Fruit fly (Drosophila melanogaster) whole organism, embryonic: Measurements from ENCODE around the gene CG14153.
A peak's percentile ranks its signal among the peaks of the same experiment; 100 is the strongest.

Experiments used
- Aef1 ChIP-seq: fragments of 200-800 bp; sonication (Bioruptor generic); IDR thresholded peaks from 3 replicates; pipeline ENCODE4 v1.3.6; 2022; ENCODE audit warnings: missing biosample characterization, missing genetic modification characterization
- Atf6 ChIP-seq: fragments of 200-800 bp; sonication (Bioruptor generic); IDR thresholded peaks from 2 replicates; pipeline ENCODE4 v1.3.6; 2022; ENCODE audit warnings: missing biosample characterization, missing genetic modification characterization
- CG10321 ChIP-seq: fragments of 200-800 bp; sonication (Bioruptor generic); IDR thresholded peaks from 2 replicates; pipeline ENCODE4 v1.3.6; 2022; ENCODE audit warnings: missing biosample characterization, missing genetic modification characterization
- CG10979 ChIP-seq: fragments of 200-800 bp; sonication (Bioruptor generic); optimal IDR thresholded peaks from 2 replicates; lab custom pipeline; 2018; ENCODE audit warnings: missing biosample characterization, mild to moderate bottlenecking, missing genetic modification characterization, moderate library complexity
- CG11093 ChIP-seq: fragments of 200-800 bp; sonication (Bioruptor generic); IDR thresholded peaks from 3 replicates; pipeline ENCODE4 v1.3.6; 2022; ENCODE audit warnings: missing biosample characterization, missing genetic modification characterization
- CG11696 ChIP-seq: fragments of 200-800 bp; sonication (Bioruptor generic); IDR thresholded peaks from 2 replicates; pipeline ENCODE4 v1.3.6; 2022; ENCODE audit warnings: missing biosample characterization, missing genetic modification characterization
- CG11723 ChIP-seq: fragments of 200-800 bp; sonication (Bioruptor generic); optimal IDR thresholded peaks from 2 replicates; lab custom pipeline; 2017; ENCODE audit warnings: missing biosample characterization, mild to moderate bottlenecking, missing genetic modification characterization
- CG12104 ChIP-seq: fragments of 200-800 bp; sonication (Bioruptor generic); optimal IDR thresholded peaks from 3 replicates; lab custom pipeline; 2016; ENCODE audit warnings: missing biosample characterization, missing genetic modification characterization
- CG12236 ChIP-seq: fragments of 200-800 bp; sonication (Bioruptor generic); optimal IDR thresholded peaks from 2 replicates; lab custom pipeline; 2016; ENCODE audit warnings: missing biosample characterization, missing genetic modification characterization
- CG12391 ChIP-seq: fragments of 200-800 bp; sonication (Bioruptor generic); optimal IDR thresholded peaks from 3 replicates; lab custom pipeline; 2018; ENCODE audit warnings: missing biosample characterization, mild to moderate bottlenecking, missing genetic modification characterization, moderate library complexity
- CG15269 ChIP-seq: fragments of 200-800 bp; sonication (Bioruptor generic); optimal IDR thresholded peaks from 2 replicates; lab custom pipeline; 2018; ENCODE audit warnings: missing biosample characterization, mild to moderate bottlenecking, missing genetic modification characterization, moderate library complexity
- CG16815 ChIP-seq: fragments of 200-800 bp; sonication (Bioruptor generic); optimal IDR thresholded peaks from 3 replicates; lab custom pipeline; 2017; ENCODE audit warnings: missing biosample characterization, mild to moderate bottlenecking, missing genetic modification characterization
- CG2202 ChIP-seq: fragments of 200-800 bp; sonication (Bioruptor generic); optimal IDR thresholded peaks from 2 replicates; lab custom pipeline; 2018; ENCODE audit warnings: missing biosample characterization, mild to moderate bottlenecking, missing genetic modification characterization
- CG3838 ChIP-seq: fragments of 200-800 bp; sonication (Bioruptor generic); optimal IDR thresholded peaks from 3 replicates; lab custom pipeline; 2016; ENCODE audit warnings: missing biosample characterization, missing genetic modification characterization
- CG4617 ChIP-seq: fragments of 200-800 bp; sonication (Bioruptor generic); optimal IDR thresholded peaks from 3 replicates; lab custom pipeline; 2016; ENCODE audit warnings: missing biosample characterization, missing genetic modification characterization, borderline replicate concordance
- CG6791 ChIP-seq: fragments of 200-800 bp; sonication (Bioruptor generic); IDR thresholded peaks from 3 replicates; pipeline ENCODE4 v1.3.6; 2022; ENCODE audit warnings: missing biosample characterization, missing genetic modification characterization; ENCODE audit not compliant: partially characterized antibody
- CG7271 ChIP-seq: fragments of 200-800 bp; sonication (Bioruptor generic); optimal IDR thresholded peaks from 2 replicates; lab custom pipeline; 2018; ENCODE audit warnings: missing biosample characterization, mild to moderate bottlenecking, missing genetic modification characterization, moderate library complexity
- CG7928 ChIP-seq: fragments of 200-800 bp; sonication (Bioruptor generic); optimal IDR thresholded peaks from 2 replicates; lab custom pipeline; 2017; ENCODE audit warnings: missing biosample characterization, mild to moderate bottlenecking, missing genetic modification characterization
- CG7987 ChIP-seq: fragments of 200-800 bp; sonication (Bioruptor generic); optimal IDR thresholded peaks from 2 replicates; lab custom pipeline; 2018; ENCODE audit warnings: missing biosample characterization, mild to moderate bottlenecking, missing genetic modification characterization, moderate library complexity
- CG9817 ChIP-seq: fragments of 200-800 bp; sonication (Bioruptor generic); optimal IDR thresholded peaks from 2 replicates; lab custom pipeline; 2018; ENCODE audit warnings: missing biosample characterization, mild to moderate bottlenecking, missing genetic modification characterization, moderate library complexity
- Chrac-16 ChIP-seq: fragments of 200-800 bp; sonication (Bioruptor generic); optimal IDR thresholded peaks from 3 replicates; lab custom pipeline; 2016; ENCODE audit warnings: missing biosample characterization, missing genetic modification characterization
- CrebB ChIP-seq: fragments of 200-800 bp; sonication (Bioruptor generic); optimal IDR thresholded peaks from 3 replicates; lab custom pipeline; 2018; ENCODE audit warnings: missing biosample characterization, mild to moderate bottlenecking, missing genetic modification characterization
- Dbx ChIP-seq: fragments of 200-800 bp; sonication (Bioruptor generic); IDR thresholded peaks from 3 replicates; pipeline ENCODE4 v1.3.6; 2022; ENCODE audit warnings: missing biosample characterization, missing genetic modification characterization
- Dref ChIP-seq: fragments of 200-800 bp; sonication (Bioruptor generic); IDR thresholded peaks from 2 replicates; pipeline ENCODE4 v1.3.6; 2022; ENCODE audit warnings: missing biosample characterization, missing genetic modification characterization
- Hr51 ChIP-seq, 2 experiments: fragments of 200-800 bp; sonication (Bioruptor generic); optimal IDR thresholded peaks; 2 replicates in 1 of 2; 3 replicates in 1 of 2; lab custom pipeline; 2016 to 2018; ENCODE audit warnings: missing biosample characterization in 2 of 2, missing genetic modification characterization in 2 of 2, mild to moderate bottlenecking in 1 of 2, moderate library complexity in 1 of 2
- Max ChIP-seq: fragments of 200-800 bp; sonication (Bioruptor generic); optimal IDR thresholded peaks from 2 replicates; lab custom pipeline; 2016; ENCODE audit warnings: missing biosample characterization, mild to moderate bottlenecking, missing genetic modification characterization
- Mrtf ChIP-seq: fragments of 200-800 bp; sonication (Bioruptor generic); IDR thresholded peaks from 3 replicates; pipeline ENCODE4 v1.3.6; 2022; ENCODE audit warnings: missing biosample characterization, missing genetic modification characterization
- Ssrp ChIP-seq: fragments of 200-800 bp; sonication (Bioruptor generic); optimal IDR thresholded peaks from 2 replicates; lab custom pipeline; 2018; ENCODE audit warnings: missing biosample characterization, mild to moderate bottlenecking, missing genetic modification characterization, moderate library complexity
- Xrp1 ChIP-seq: fragments of 200-800 bp; sonication (Bioruptor generic); IDR thresholded peaks from 2 replicates; pipeline ENCODE4 v1.3.6; 2022; ENCODE audit warnings: missing biosample characterization, missing genetic modification characterization
- YL-1 ChIP-seq: fragments of 200-800 bp; sonication (Bioruptor generic); optimal IDR thresholded peaks from 3 replicates; lab custom pipeline; 2017; ENCODE audit warnings: missing biosample characterization, mild to moderate bottlenecking, missing genetic modification characterization
- crol ChIP-seq: fragments of 200-800 bp; sonication (Bioruptor generic); IDR thresholded peaks from 2 replicates; pipeline ENCODE4 v1.3.6; 2022; ENCODE audit warnings: missing biosample characterization, missing genetic modification characterization
- cwo ChIP-seq: fragments of 200-800 bp; sonication (Bioruptor generic); optimal IDR thresholded peaks from 3 replicates; lab custom pipeline; 2017; ENCODE audit warnings: missing biosample characterization, missing genetic modification characterization, mild to moderate bottlenecking, moderate library complexity, missing genetic modification reagents
- disco-r ChIP-seq: fragments of 200-800 bp; sonication (Bioruptor generic); optimal IDR thresholded peaks from 2 replicates; lab custom pipeline; 2016; ENCODE audit warnings: missing biosample characterization, missing genetic modification characterization
- ewg ChIP-seq: fragments of 200-800 bp; sonication (Bioruptor generic); optimal IDR thresholded peaks from 3 replicates; lab custom pipeline; 2017; ENCODE audit warnings: mild to moderate bottlenecking, missing biosample characterization, missing genetic modification reagents, missing genetic modification characterization
- gsb ChIP-seq: fragments of 200-800 bp; sonication (Bioruptor generic); IDR thresholded peaks from 2 replicates; pipeline ENCODE4 v1.3.6; 2022; ENCODE audit warnings: missing biosample characterization, missing genetic modification characterization
- h ChIP-seq: fragments of >200 bp; optimal IDR thresholded peaks from 2 replicates; lab custom pipeline; 2017
- jigr1 ChIP-seq: fragments of 200-800 bp; sonication (Bioruptor generic); IDR thresholded peaks from 3 replicates; pipeline ENCODE4 v1.3.6; 2022; ENCODE audit warnings: missing biosample characterization, missing genetic modification characterization
- luna ChIP-seq: fragments of 200-800 bp; sonication (Bioruptor generic); optimal IDR thresholded peaks from 2 replicates; lab custom pipeline; 2016; ENCODE audit warnings: missing biosample characterization, missing genetic modification characterization
- mld ChIP-seq: fragments of 200-800 bp; sonication (Bioruptor generic); IDR thresholded peaks from 3 replicates; pipeline ENCODE4 v1.3.6; 2022; ENCODE audit warnings: missing biosample characterization, missing genetic modification characterization; ENCODE audit not compliant: partially characterized antibody
- pros ChIP-seq: fragments of 200-800 bp; sonication (Bioruptor generic); optimal IDR thresholded peaks from 3 replicates; lab custom pipeline; 2019; ENCODE audit warnings: missing biosample characterization, mild to moderate bottlenecking, missing genetic modification characterization, moderate library complexity
- pzg ChIP-seq: fragments of 200-800 bp; sonication (Bioruptor generic); optimal IDR thresholded peaks from 3 replicates; lab custom pipeline; 2018; ENCODE audit warnings: missing biosample characterization, mild to moderate bottlenecking, missing genetic modification characterization, moderate library complexity
- sens-2 ChIP-seq: fragments of 200-800 bp; sonication (Bioruptor generic); IDR thresholded peaks from 2 replicates; pipeline ENCODE4 v1.3.6; 2022; ENCODE audit warnings: missing biosample characterization, missing genetic modification characterization
- ssp ChIP-seq: fragments of 200-800 bp; sonication (Bioruptor generic); IDR thresholded peaks from 2 replicates; pipeline ENCODE4 v1.3.6; 2022; ENCODE audit warnings: missing biosample characterization, missing genetic modification characterization
- tna ChIP-seq: fragments of 200-800 bp; sonication (Bioruptor generic); IDR thresholded peaks from 2 replicates; pipeline ENCODE4 v1.3.6; 2022; ENCODE audit warnings: missing biosample characterization, missing genetic modification characterization; ENCODE audit not compliant: partially characterized antibody
- tup ChIP-seq: fragments of 200-800 bp; sonication (Bioruptor generic); optimal IDR thresholded peaks from 2 replicates; lab custom pipeline; 2016; ENCODE audit warnings: missing biosample characterization, mild to moderate bottlenecking, missing genetic modification characterization, moderate library complexity
- vvl ChIP-seq: fragments of 200-800 bp; sonication (Bioruptor generic); IDR thresholded peaks from 2 replicates; pipeline ENCODE4 v1.3.6; 2022; ENCODE audit warnings: missing biosample characterization, missing genetic modification characterization
- yki ChIP-seq: fragments of >200 bp; optimal IDR thresholded peaks from 3 replicates; lab custom pipeline; 2018
- z ChIP-seq: fragments of 200-800 bp; sonication (Bioruptor generic); IDR thresholded peaks from 3 replicates; pipeline ENCODE4 v1.3.6; 2022; ENCODE audit warnings: missing biosample characterization, missing genetic modification characterization
- zen ChIP-seq: fragments of 200-800 bp; sonication (Bioruptor generic); optimal IDR thresholded peaks from 3 replicates; lab custom pipeline; 2018; ENCODE audit warnings: missing biosample characterization, mild to moderate bottlenecking, missing genetic modification characterization, moderate library complexity

CG14153 gene

dm6 chr3L:10660744-10661589 is 17.6 kb downstream of the CG14153 start, which contains the start of the genes CG32066 and CG8003 (continued):
- TF ChIP-seq CG10321 (GFP tag; lab: Robert Waterston, UW) (no peak; the same call in 1 of the 2 replicates), Xrp1 (GFP tag; lab: Robert Waterston, UW) (no peak), Dref (GFP tag; lab: Robert Waterston, UW) (no peak), Aef1 (GFP tag; lab: Robert Waterston, UW) (peak; percentile 65), yki (lab: Kevin White, UChicago) (no peak), mld (GFP tag; lab: Robert Waterston, UW) (peak; percentile 70; the same call in 2 of the 3 replicates), disco-r (no peak), CG7987 (GFP tag; lab: Kevin White, UChicago) (peak; percentile 66), CG12104 (GFP tag; lab: Kevin White, UChicago) (no peak), Chrac-16 (GFP tag; lab: Kevin White, UChicago) (no peak), CG12236 (GFP tag; lab: Kevin White, UChicago) (no peak), CG7271 (tag; lab: Kevin White, UChicago) (no peak), CG10979 (tag; lab: Kevin White, UChicago) (no peak), CG11723 (GFP tag; lab: Kevin White, UChicago) (peak; percentile 28), CG3838 (GFP tag; lab: Kevin White, UChicago) (no peak), CG12391 (tag; lab: Kevin White, UChicago) (peak; percentile 77), z (GFP tag; lab: Robert Waterston, UW) (no peak), Max (GFP tag; lab: Kevin White, UChicago) (peak; percentile 10), Mrtf (GFP tag; lab: Robert Waterston, UW) (no peak), Dbx (GFP tag; lab: Robert Waterston, UW) (peak; percentile 50; the same call in 2 of the 3 replicates), CG11093 (GFP tag; lab: Robert Waterston, UW) (no peak), Hr51 (GFP tag; optimal IDR thresholded peaks at IDR 0.05; lab: Kevin White, UChicago) (peak in 1 of 2 experiments; percentile 53), pzg (GFP tag; lab: Kevin White, UChicago) (peak; percentile 61), CG9817 (tag; lab: Kevin White, UChicago) (peak; percentile 2), crol (no peak), gsb (GFP tag; lab: Robert Waterston, UW) (no peak), CG4617 (peak; percentile 10), pros (GFP tag; lab: Kevin White, UChicago) (no peak), CrebB (tag; lab: Kevin White, UChicago) (no peak), CG6791 (GFP tag; lab: Robert Waterston, UW) (no peak; the same call in 2 of the 3 replicates), tup (GFP tag; lab: Kevin White, UChicago) (no peak), cwo (peak; percentile 8), zen (tag; lab: Kevin White, UChicago) (no peak), CG2202 (tag; lab: Kevin White, UChicago) (no peak), h (lab: Kevin White, UChicago) (no peak), ssp (GFP tag; lab: Robert Waterston, UW) (no peak), sens-2 (no peak), CG7928 (GFP tag; lab: Kevin White, UChicago) (no peak), CG16815 (GFP tag; lab: Kevin White, UChicago) (no peak), YL-1 (peak; percentile 12), CG11696 (GFP tag; lab: Robert Waterston, UW) (no peak), ewg (GFP tag; lab: Kevin White, UChicago) (no peak), vvl (GFP tag; lab: Robert Waterston, UW) (peak; percentile 32), tna (peak; percentile 86), jigr1 (GFP tag; lab: Robert Waterston, UW) (no peak), CG15269 (tag; lab: Kevin White, UChicago) (peak; percentile 64), Ssrp (tag; lab: Kevin White, UChicago) (peak; percentile 22), Atf6 (peak; percentile 40; the same call in 1 of the 2 replicates), luna (GFP tag; lab: Kevin White, UChicago) (no peak)
